Worm (Caenorhabditis elegans) whole organism, L4 larva: ENCODE results near the gene asps-1.

Source experiments
- dpl-1 ChIP-seq: fragments of 150-350 bp; optimal IDR thresholded peaks from 2 replicates; lab custom pipeline; 2014; ENCODE audit warnings: missing biosample characterization, missing genetic modification reagents, missing genetic modification characterization
- lin-13 ChIP-seq: fragments of 150-350 bp; optimal IDR thresholded peaks from 2 replicates; lab custom pipeline; 2014; ENCODE audit warnings: missing biosample characterization, missing genetic modification reagents, missing genetic modification characterization
- lsy-2 ChIP-seq, 2 experiments: fragments of 150-350 bp in 1 of 2; sonication (generic microtip) in 1 of 2; optimal IDR thresholded peaks; 2 replicates each; lab custom pipeline; 2014 to 2017; ENCODE audit warnings: missing biosample characterization in 2 of 2, missing genetic modification characterization in 2 of 2
- nhr-11 ChIP-seq: fragments of 150-350 bp; optimal IDR thresholded peaks from 2 replicates; lab custom pipeline; 2014; ENCODE audit warnings: missing biosample characterization, missing genetic modification characterization
- pha-4 ChIP-seq, 2 experiments: fragments of 150-350 bp in 1 of 2; fragments of 200-800 bp in 1 of 2; sonication (Bioruptor generic) in 1 of 2; IDR thresholded peaks in 1 of 2; optimal IDR thresholded peaks in 1 of 2; 2 replicates each; pipeline versions ENCODE4 v1.3.6 to Lab custom; 2014 to 2022; ENCODE audit warnings: missing genetic modification characterization in 2 of 2, missing genetic modification reagents in 2 of 2, missing biosample characterization in 1 of 2, missing compliant biosample characterization in 1 of 2
- spr-3 ChIP-seq: fragments of 200-800 bp; sonication (Bioruptor generic); optimal IDR thresholded peaks from 2 replicates; lab custom pipeline; 2018; ENCODE audit warnings: mild to moderate bottlenecking, missing genetic modification characterization, missing compliant biosample characterization
- ztf-7 ChIP-seq: fragments of 150-350 bp; optimal IDR thresholded peaks from 2 replicates; lab custom pipeline; 2014; ENCODE audit warnings: missing biosample characterization, missing genetic modification characterization

ce11 chrV:10361830-10362397 is 44.7 kb upstream of the asps-1 start, which contains the start of gene cash-1:
- TF ChIP-seq pha-4 (GFP tag; IDR thresholded peaks at IDR 0.05; lab: Robert Waterston, UW) (no peak), pha-4 (tag; optimal IDR thresholded peaks at IDR 0.05; lab: Kevin White, UChicago) (no peak), spr-3 (GFP tag; lab: Kevin White, UChicago) (no peak), nhr-11 (tag; lab: Kevin White, UChicago) (no peak), lsy-2 (tag; optimal IDR thresholded peaks at IDR 0.05; lab: Kevin White, UChicago) (peak in 1 of 2 experiments; percentile 72), ztf-7 (tag; lab: Kevin White, UChicago) (peak; percentile 13), lin-13 (GFP tag; lab: Kevin White, UChicago) (peak; percentile 66), dpl-1 (GFP tag; lab: Kevin White, UChicago) (peak; percentile 81)
